Fruit fly (Drosophila melanogaster): ENCODE data around the gene CG5342.
A peak's percentile ranks its signal among the peaks of the same experiment; 100 is the strongest.

CG5342 gene

DNA sequence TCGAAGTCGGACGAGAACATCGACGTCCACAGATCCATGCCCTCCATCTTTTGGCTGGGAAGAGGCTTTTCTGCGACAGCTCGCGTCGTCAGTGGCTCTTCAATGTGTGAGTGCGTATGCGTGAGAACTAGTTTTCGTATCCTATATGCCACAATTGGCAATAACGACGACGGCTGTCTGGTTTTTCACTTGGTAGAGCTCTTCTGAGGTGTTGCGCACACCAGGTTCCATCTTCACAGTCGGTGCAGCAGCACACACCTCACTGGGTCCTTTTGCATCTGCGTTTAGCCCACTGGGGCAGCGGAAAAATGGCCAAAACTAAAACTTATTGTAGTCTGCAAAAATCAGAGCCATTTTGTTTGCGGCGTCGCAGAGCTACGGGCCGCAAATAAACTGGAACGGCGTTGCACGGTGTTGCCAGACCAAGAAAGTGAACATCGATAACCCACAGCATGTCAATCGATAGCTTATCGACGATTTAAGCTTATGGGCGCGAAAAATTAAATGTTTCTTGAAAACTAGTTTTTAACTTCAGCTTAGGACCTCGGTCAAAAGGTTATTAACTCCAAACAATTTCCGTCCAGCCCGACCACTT lies 11.2 kb downstream of the CG5342 start, which contains the start of gene CG6791 (continued):
- TF ChIP-seq cas (GFP tag; IDR thresholded peaks at IDR 0.05) (no peak), ab (GFP tag; optimal IDR thresholded peaks at IDR 0.05) (no peak), NfI (GFP tag; optimal IDR thresholded peaks at IDR 0.05) (no peak), CG11504 (tag; optimal IDR thresholded peaks at IDR 0.05) (no peak), CG11560 (tag; IDR thresholded peaks at IDR 0.05) (no peak), bowl (GFP tag; IDR thresholded peaks at IDR 0.05) (no peak), CG1024 (GFP tag; IDR thresholded peaks at IDR 0.05) (no peak), dysf (GFP tag; IDR thresholded peaks at IDR 0.05) (no peak), Hr51 (GFP tag; optimal IDR thresholded peaks at IDR 0.05) (no peak), CG4617 (GFP tag; optimal IDR thresholded peaks at IDR 0.05; ENCODE audit: borderline replicate concordance) (peak; percentile 72), cato (GFP tag; optimal IDR thresholded peaks at IDR 0.05; ENCODE audit: borderline replicate concordance) (no peak), YL-1 (GFP tag; optimal IDR thresholded peaks at IDR 0.05) (peak; percentile 92), Dfd (GFP tag; optimal IDR thresholded peaks at IDR 0.05) (no peak), fd102C (GFP tag; optimal IDR thresholded peaks at IDR 0.05) (no peak), CG10979 (tag; optimal IDR thresholded peaks at IDR 0.05) (no peak), CG32532 (GFP tag; IDR thresholded peaks at IDR 0.05) (no peak), Sin3A (optimal IDR thresholded peaks at IDR 0.05) (peak; percentile 51), Opbp (GFP tag; IDR thresholded peaks at IDR 0.05; ENCODE audit: partially characterized antibody) (peak; percentile 86; the same call in 2 of the 3 replicates), D19B (GFP tag; optimal IDR thresholded peaks at IDR 0.05) (no peak), ap (GFP tag; IDR thresholded peaks at IDR 0.05) (no peak), CG30431 (GFP tag; optimal IDR thresholded peaks at IDR 0.05) (no peak), Six4 (GFP tag; optimal IDR thresholded peaks at IDR 0.05) (no peak), MTF-1 (GFP tag; optimal IDR thresholded peaks at IDR 0.05; ENCODE audit: borderline replicate concordance) (no peak), BEAF-32 (GFP tag; optimal IDR thresholded peaks at IDR 0.05) (peak; percentile 89), wdn (GFP tag; IDR thresholded peaks at IDR 0.05) (no peak), Bteb2 (GFP tag; optimal IDR thresholded peaks at IDR 0.05) (no peak), CG7928 (GFP tag; optimal IDR thresholded peaks at IDR 0.05) (no peak), CG10274 (GFP tag; optimal IDR thresholded peaks at IDR 0.05) (no peak), CG6813 (GFP tag; optimal IDR thresholded peaks at IDR 0.05) (no peak), Neu2 (GFP tag; optimal IDR thresholded peaks at IDR 0.05; ENCODE audit: borderline replicate concordance) (no peak), pzg (GFP tag; optimal IDR thresholded peaks at IDR 0.05) (peak; percentile 90), Side (GFP tag; optimal IDR thresholded peaks at IDR 0.05) (no peak), cwo (GFP tag; optimal IDR thresholded peaks at IDR 0.05) (no peak), CG10321 (GFP tag; IDR thresholded peaks at IDR 0.05) (no peak), pita (GFP tag; optimal IDR thresholded peaks at IDR 0.05) (no peak), CG33557 (GFP tag; optimal IDR thresholded peaks at IDR 0.05) (no peak), CG1233 (GFP tag; optimal IDR thresholded peaks at IDR 0.05) (no peak), CG10543 (GFP tag; optimal IDR thresholded peaks at IDR 0.05) (no peak), eve (GFP tag; optimal IDR thresholded peaks at IDR 0.05) (no peak), Sry-β (GFP tag; optimal IDR thresholded peaks at IDR 0.05) (no peak), stwl (tag; optimal IDR thresholded peaks at IDR 0.05) (peak; percentile 73), CG17186 (GFP tag; optimal IDR thresholded peaks at IDR 0.05) (no peak), CG2712 (tag; optimal IDR thresholded peaks at IDR 0.05) (no peak), CG8359 (GFP tag; optimal IDR thresholded peaks at IDR 0.05; ENCODE audit: borderline replicate concordance) (no peak), CG15269 (tag; optimal IDR thresholded peaks at IDR 0.05) (no peak), CG12942 (GFP tag; optimal IDR thresholded peaks at IDR 0.05) (no peak), Atf-2 (GFP tag; optimal IDR thresholded peaks at IDR 0.05) (no peak), jumu (GFP tag; optimal IDR thresholded peaks at IDR 0.05) (no peak), Hr78 (GFP tag; optimal IDR thresholded peaks at IDR 0.05) (no peak), CG10209 (GFP tag; optimal IDR thresholded peaks at IDR 0.05) (no peak)

Data from whole organism, embryonic.